Worm (Caenorhabditis elegans): ENCODE measurements around the gene nphp-1.

- no peak for TF ChIP-seq M03D4.4 (tag; optimal IDR thresholded peaks at IDR 0.05)
- no peak for TF ChIP-seq nhr-237 (tag; optimal IDR thresholded peaks at IDR 0.05)
- no peak for TF ChIP-seq ces-1 (GFP tag; optimal IDR thresholded peaks at IDR 0.05)
- no peak for TF ChIP-seq elt-3 (tag; optimal IDR thresholded peaks at IDR 0.05)
- TF ChIP-seq lsy-2 (tag; optimal IDR thresholded peaks at IDR 0.05) = no peak
- TF ChIP-seq ceh-83 (GFP tag; optimal IDR thresholded peaks at IDR 0.05) = no peak
- no peak for TF ChIP-seq nhr-28 (tag; optimal IDR thresholded peaks at IDR 0.05)
- TF ChIP-seq nhr-12 (tag; optimal IDR thresholded peaks at IDR 0.05) = no peak
- TF ChIP-seq pha-4 (tag; optimal IDR thresholded peaks at IDR 0.05) = no peak
- no peak for TF ChIP-seq mep-1 (tag; optimal IDR thresholded peaks at IDR 0.05)
- no peak for TF ChIP-seq tbx-8 (GFP tag; optimal IDR thresholded peaks at IDR 0.05)
Observed at ce11 chrII:10605512-10605911, 46.5 kb downstream of the nphp-1 start, which contains the start of gene taf-13.
